In the genomic region with DNA sequence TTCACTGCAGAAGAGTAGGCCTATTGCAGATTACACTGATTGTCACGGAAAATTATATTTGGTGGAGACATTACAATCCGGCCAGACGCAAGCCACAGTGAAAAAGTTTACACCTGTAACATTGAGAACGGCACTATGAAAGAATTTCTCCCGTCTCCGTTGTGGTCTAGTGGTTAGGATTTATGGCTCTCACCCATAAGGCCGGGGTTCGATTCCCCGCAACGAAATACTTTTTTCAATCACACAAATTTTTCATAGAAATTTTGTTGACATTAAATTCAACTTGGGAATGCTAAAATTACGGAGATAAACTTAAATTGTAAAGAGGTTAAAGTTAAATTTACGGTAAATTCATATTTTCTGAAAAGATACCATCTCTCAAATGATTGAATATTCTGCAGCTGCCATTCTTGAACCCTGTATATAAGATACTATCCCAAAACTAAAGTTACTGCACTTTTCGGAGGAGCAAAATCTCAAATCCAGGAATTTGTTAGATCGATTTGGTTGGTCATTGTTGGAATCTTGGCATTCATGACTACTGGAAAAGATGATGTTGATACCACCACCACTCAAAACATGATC, we compare ENCODE assay signal across 3 worm cellular contexts.
TF ChIP-seq lines count a peak whose summit lies in the region.

A gene (plus strand): TSS at position 535 of the 585 bp plus-strand sequence.

TF ChIP-seq in whole organism, L1 larva, 84 proteins besides CTCF, POLR2A, EP300 and RAD21 (continued from another document):
- peak; percentile 0 for TF ChIP-seq lir-3 (tag; optimal IDR thresholded peaks at IDR 0.05; lab: Kevin White, UChicago; ENCODE audit: poor library complexity)
- peak; percentile 24 for TF ChIP-seq nhr-90 (tag; optimal IDR thresholded peaks at IDR 0.05; lab: Kevin White, UChicago; ENCODE audit: poor library complexity)
- no peak for TF ChIP-seq fkh-4 (tag; optimal IDR thresholded peaks at IDR 0.05; lab: Kevin White, UChicago; ENCODE audit: borderline replicate concordance)
- no peak for TF ChIP-seq mab-9 (GFP tag; IDR thresholded peaks at IDR 0.05; lab: Robert Waterston, UW)
- TF ChIP-seq tbx-2 (tag; optimal IDR thresholded peaks at IDR 0.05; lab: Kevin White, UChicago) = no peak
- TF ChIP-seq F16B12.6 (tag; optimal IDR thresholded peaks at IDR 0.05; lab: Kevin White, UChicago) = no peak
- TF ChIP-seq alr-1 (tag; optimal IDR thresholded peaks at IDR 0.05; lab: Kevin White, UChicago; ENCODE audit: borderline replicate concordance) = no peak
- TF ChIP-seq fkh-8 (tag; optimal IDR thresholded peaks at IDR 0.05; lab: Kevin White, UChicago) = no peak
- peak; percentile 12 for TF ChIP-seq nhr-77 (tag; optimal IDR thresholded peaks at IDR 0.05; lab: Kevin White, UChicago)
- peak; percentile 41 for TF ChIP-seq snu-23 (GFP tag; optimal IDR thresholded peaks at IDR 0.05; lab: Kevin White, UChicago)
- no peak for TF ChIP-seq zag-1 (tag; optimal IDR thresholded peaks at IDR 0.05; lab: Kevin White, UChicago)

TF ChIP-seq in whole organism, L4 larva, 104 proteins besides CTCF, POLR2A, EP300 and RAD21 (continued from another document and continues in another):
- no peak for TF ChIP-seq lin-39 (tag; optimal IDR thresholded peaks at IDR 0.05; lab: Kevin White, UChicago)
- TF ChIP-seq ceh-44 (GFP tag; IDR thresholded peaks at IDR 0.05; lab: Robert Waterston, UW) = peak; percentile 40; the same call in 1 of the 2 replicates
- TF ChIP-seq nhr-6 (tag; optimal IDR thresholded peaks at IDR 0.05; lab: Kevin White, UChicago) = no peak
- TF ChIP-seq skn-1 (tag; optimal IDR thresholded peaks at IDR 0.05; lab: Kevin White, UChicago) = no peak
- TF ChIP-seq pha-4 (GFP tag; IDR thresholded peaks at IDR 0.05; lab: Robert Waterston, UW) = peak; percentile 67; the same call in 1 of the 2 replicates
- TF ChIP-seq pha-4 (tag; optimal IDR thresholded peaks at IDR 0.05; lab: Kevin White, UChicago) = no peak
- TF ChIP-seq dve-1 (tag; optimal IDR thresholded peaks at IDR 0.05; lab: Kevin White, UChicago; ENCODE audit: insufficient read depth) = no peak
- 0 out of 2 replicates have a peak, but pooled peaks have one; percentile 26 for TF ChIP-seq Y75B8A.6 (GFP tag; IDR thresholded peaks at IDR 0.05; lab: Robert Waterston, UW)
- TF ChIP-seq daf-12 (tag; optimal IDR thresholded peaks at IDR 0.05; lab: Kevin White, UChicago) = no peak
- no peak for TF ChIP-seq egl-27 (tag; optimal IDR thresholded peaks at IDR 0.05; lab: Kevin White, UChicago)
- peak; percentile 79 for TF ChIP-seq vab-7 (GFP tag; IDR thresholded peaks at IDR 0.05; lab: Robert Waterston, UW)
- no peak for TF ChIP-seq F44E2.7 (GFP tag; IDR thresholded peaks at IDR 0.05; lab: Robert Waterston, UW)
- TF ChIP-seq pqm-1 (tag; optimal IDR thresholded peaks at IDR 0.05; lab: Kevin White, UChicago) = no peak
- TF ChIP-seq snpc-1.2 (GFP tag; IDR thresholded peaks at IDR 0.05; lab: Robert Waterston, UW) = peak; percentile 66
- TF ChIP-seq rbr-2 (tag; optimal IDR thresholded peaks at IDR 0.05; lab: Kevin White, UChicago) = no peak
- peak; percentile 78 for TF ChIP-seq lim-7 (GFP tag; IDR thresholded peaks at IDR 0.05; lab: Robert Waterston, UW)
- TF ChIP-seq nhr-237 (tag; optimal IDR thresholded peaks at IDR 0.05; lab: Kevin White, UChicago) = no peak
- peak; percentile 12; the same call in 1 of the 2 replicates for TF ChIP-seq madf-9 (GFP tag; conservative IDR thresholded peaks at IDR 0.05; lab: Robert Waterston, UW)
- TF ChIP-seq D1046.2 (GFP tag; IDR thresholded peaks at IDR 0.05; lab: Robert Waterston, UW) = peak; percentile 76; the same call in 1 of the 2 replicates
- TF ChIP-seq sdz-12 (GFP tag; optimal IDR thresholded peaks at IDR 0.05; lab: Kevin White, UChicago) = no peak
- 0 out of 2 replicates have a peak, but pooled peaks have one; percentile 30 for TF ChIP-seq daf-19 (GFP tag; conservative IDR thresholded peaks at IDR 0.05; lab: Robert Waterston, UW)
- TF ChIP-seq nhr-28 (tag; optimal IDR thresholded peaks at IDR 0.05; lab: Kevin White, UChicago) = peak; percentile 12
- 0 out of 2 replicates have a peak, but pooled peaks have one; percentile 29 for TF ChIP-seq php-3 (GFP tag; IDR thresholded peaks at IDR 0.05; lab: Robert Waterston, UW)
- TF ChIP-seq duxl-1 (tag; optimal IDR thresholded peaks at IDR 0.05; lab: Kevin White, UChicago; ENCODE audit: poor library complexity) = peak; percentile 36
- TF ChIP-seq ztf-7 (tag; optimal IDR thresholded peaks at IDR 0.05; lab: Kevin White, UChicago) = no peak
- TF ChIP-seq mdt-29 (GFP tag; IDR thresholded peaks at IDR 0.05; lab: Robert Waterston, UW) = no peak
- no peak for TF ChIP-seq F10B5.3 (tag; optimal IDR thresholded peaks at IDR 0.05; lab: Kevin White, UChicago)
- no peak for TF ChIP-seq snpc-4 (tag; optimal IDR thresholded peaks at IDR 0.05; lab: Kevin White, UChicago)
- peak; percentile 16 for TF ChIP-seq hlh-30 (tag; optimal IDR thresholded peaks at IDR 0.05; lab: Kevin White, UChicago; ENCODE audit: insufficient read depth)
- peak; percentile 73 for TF ChIP-seq egl-43 (GFP tag; IDR thresholded peaks at IDR 0.05; lab: Robert Waterston, UW)
- peak; percentile 22 to 68 for TF ChIP-seq daf-16 (GFP tag; optimal IDR thresholded peaks at IDR 0.05; lab: Kevin White, UChicago)
- no peak for TF ChIP-seq daf-16 (tag; optimal IDR thresholded peaks at IDR 0.05; lab: Kevin White, UChicago)
- no peak for TF ChIP-seq ama-1 (optimal IDR thresholded peaks at IDR 0.05; lab: Kevin White, UChicago)
- TF ChIP-seq spr-3 (GFP tag; optimal IDR thresholded peaks at IDR 0.05; lab: Kevin White, UChicago) = no peak
- no peak for TF ChIP-seq F49E8.2 (tag; optimal IDR thresholded peaks at IDR 0.05; lab: Kevin White, UChicago; ENCODE audit: borderline replicate concordance)
- TF ChIP-seq lir-3 (tag; optimal IDR thresholded peaks at IDR 0.05; lab: Kevin White, UChicago) = no peak
- TF ChIP-seq tag-97 (GFP tag; IDR thresholded peaks at IDR 0.05; lab: Robert Waterston, UW) = no peak
- TF ChIP-seq mep-1 (tag; optimal IDR thresholded peaks at IDR 0.05; lab: Kevin White, UChicago) = no peak
- TF ChIP-seq ztf-11 (tag; optimal IDR thresholded peaks at IDR 0.05; lab: Kevin White, UChicago) = no peak
- peak; percentile 53 for TF ChIP-seq zip-2 (tag; optimal IDR thresholded peaks at IDR 0.05; lab: Kevin White, UChicago)
- TF ChIP-seq nhr-77 (tag; optimal IDR thresholded peaks at IDR 0.05; lab: Kevin White, UChicago) = no peak
- TF ChIP-seq ctbp-1 (GFP tag; IDR thresholded peaks at IDR 0.05; lab: Robert Waterston, UW) = 0 out of 2 replicates have a peak, but pooled peaks have one; percentile 25
- no peak for TF ChIP-seq ceh-62 (tag; optimal IDR thresholded peaks at IDR 0.05; lab: Kevin White, UChicago)
- TF ChIP-seq nhr-42 (GFP tag; IDR thresholded peaks at IDR 0.05; lab: Robert Waterston, UW) = no peak
- no peak for TF ChIP-seq F26F4.8 (GFP tag; conservative IDR thresholded peaks at IDR 0.05; lab: Robert Waterston, UW)
- no peak for TF ChIP-seq aha-1 (tag; lab: Kevin White, UChicago)
- no peak for TF ChIP-seq ceh-20 (GFP tag; IDR thresholded peaks at IDR 0.05; lab: Robert Waterston, UW)
- peak; percentile 33 for TF ChIP-seq nhr-102 (tag; optimal IDR thresholded peaks at IDR 0.05; lab: Kevin White, UChicago)
- TF ChIP-seq set-16 (GFP tag; IDR thresholded peaks at IDR 0.05; lab: Robert Waterston, UW) = no peak
- no peak for TF ChIP-seq ceh-82 (tag; optimal IDR thresholded peaks at IDR 0.05; lab: Kevin White, UChicago)
- TF ChIP-seq nhr-10 (tag; optimal IDR thresholded peaks at IDR 0.05; lab: Kevin White, UChicago) = no peak
- no peak for TF ChIP-seq lin-29 (GFP tag; IDR thresholded peaks at IDR 0.05; lab: Robert Waterston, UW)
- TF ChIP-seq dpl-1 (GFP tag; optimal IDR thresholded peaks at IDR 0.05; lab: Kevin White, UChicago) = no peak
- peak; percentile 37; the same call in 1 of the 2 replicates for TF ChIP-seq hmg-1.1 (GFP tag; IDR thresholded peaks at IDR 0.05; lab: Robert Waterston, UW)
- no peak for TF ChIP-seq mdl-1 (tag; optimal IDR thresholded peaks at IDR 0.05; lab: Kevin White, UChicago)
- TF ChIP-seq Y5F2A.4 (GFP tag; optimal IDR thresholded peaks at IDR 0.05; lab: Kevin White, UChicago) = no peak
- TF ChIP-seq dmd-8 (GFP tag; IDR thresholded peaks at IDR 0.05; lab: Robert Waterston, UW) = peak; percentile 69; the same call in 1 of the 2 replicates

TF ChIP-seq in whole organism, young adult, 124 proteins besides CTCF, POLR2A, EP300 and RAD21 (continued from another document):
- TF ChIP-seq Y53G8AR.9 (GFP tag; conservative IDR thresholded peaks at IDR 0.05; lab: Robert Waterston, UW) = no peak
- TF ChIP-seq dpff-1 (tag; optimal IDR thresholded peaks at IDR 0.05; lab: Kevin White, UChicago) = no peak
- peak; percentile 24; the same call in 1 of the 2 replicates for TF ChIP-seq pbrm-1 (GFP tag; IDR thresholded peaks at IDR 0.05; lab: Robert Waterston, UW)
- TF ChIP-seq attf-6 (GFP tag; IDR thresholded peaks at IDR 0.05; lab: Robert Waterston, UW) = peak; percentile 19; the same call in 1 of the 2 replicates
- TF ChIP-seq hmg-1.2 (GFP tag; IDR thresholded peaks at IDR 0.05; lab: Robert Waterston, UW) = peak; percentile 47
- 0 out of 2 replicates have a peak, but pooled peaks have one; percentile 26 for TF ChIP-seq madf-6 (GFP tag; IDR thresholded peaks at IDR 0.05; lab: Robert Waterston, UW)
- peak; percentile 64 for TF ChIP-seq D2030.7 (GFP tag; IDR thresholded peaks at IDR 0.05; lab: Robert Waterston, UW)
- TF ChIP-seq nfyb-1 (GFP tag; IDR thresholded peaks at IDR 0.05; lab: Robert Waterston, UW) = 0 out of 2 replicates have a peak, but pooled peaks have one; percentile 37
- peak; percentile 8 for TF ChIP-seq lin-40 (tag; optimal IDR thresholded peaks at IDR 0.05; lab: Kevin White, UChicago)
- peak; percentile 91 for TF ChIP-seq tbp1 (GFP tag; optimal IDR thresholded peaks at IDR 0.05; lab: Kevin White, UChicago)
